Worm (Caenorhabditis elegans) whole organism, early embryonic: Measurements from ENCODE around the gene nrps-1.

Experiments used
- B0310.2 ChIP-seq: sonication (generic microtip); optimal IDR thresholded peaks from 2 replicates; lab custom pipeline; 2016; ENCODE audit warnings: mild to moderate bottlenecking, missing genetic modification characterization, missing compliant biosample characterization
- F13C5.2 ChIP-seq: sonication (generic microtip); optimal IDR thresholded peaks from 2 replicates; lab custom pipeline; 2017; ENCODE audit warnings: mild to moderate bottlenecking, missing genetic modification characterization, inconsistent platforms, missing compliant biosample characterization
- aly-1 ChIP-seq: sonication (generic microtip); optimal IDR thresholded peaks from 2 replicates; lab custom pipeline; 2016; ENCODE audit warnings: missing genetic modification characterization, missing compliant biosample characterization
- ama-1 ChIP-seq: fragments of 150-350 bp; optimal IDR thresholded peaks from 2 replicates; lab custom pipeline; 2014
- ceh-13 ChIP-seq: fragments of 200-800 bp; sonication (Bioruptor generic); optimal IDR thresholded peaks from 2 replicates; lab custom pipeline; 2018; ENCODE audit warnings: mild to moderate bottlenecking, missing genetic modification characterization, missing compliant biosample characterization
- ceh-36 ChIP-seq: sonication (generic microtip); optimal IDR thresholded peaks from 2 replicates; lab custom pipeline; 2016; ENCODE audit warnings: missing genetic modification characterization, inconsistent platforms, missing compliant biosample characterization
- ets-7 ChIP-seq: sonication (generic microtip); optimal IDR thresholded peaks from 2 replicates; lab custom pipeline; 2016; ENCODE audit warnings: missing genotype, missing genetic modification characterization, missing compliant biosample characterization
- flt-1 ChIP-seq: fragments of 200-800 bp; sonication (Bioruptor generic); IDR thresholded peaks from 2 replicates; pipeline ENCODE4 v1.3.6; 2022; ENCODE audit warnings: missing genetic modification characterization, missing compliant biosample characterization
- hmbx-1 ChIP-seq: sonication (generic microtip); optimal IDR thresholded peaks from 2 replicates; lab custom pipeline; 2016; ENCODE audit warnings: mild to moderate bottlenecking, missing genetic modification characterization, missing compliant biosample characterization
- hmg-4 ChIP-seq: fragments of 200-800 bp; sonication (Bioruptor generic); optimal IDR thresholded peaks from 2 replicates; lab custom pipeline; 2018; ENCODE audit warnings: mild to moderate bottlenecking, missing genetic modification characterization, missing compliant biosample characterization
- hnd-1 ChIP-seq: sonication (generic microtip); optimal IDR thresholded peaks from 2 replicates; lab custom pipeline; 2016; ENCODE audit warnings: missing genetic modification characterization, missing compliant biosample characterization
- pes-1 ChIP-seq: fragments of 200-800 bp; sonication (Bioruptor generic); IDR thresholded peaks from 2 replicates; pipeline ENCODE4 v1.3.6; 2022; ENCODE audit warnings: missing genetic modification reagents, missing genetic modification characterization, missing compliant biosample characterization
- scrt-1 ChIP-seq: fragments of 200-800 bp; sonication (Bioruptor generic); IDR thresholded peaks from 2 replicates; pipeline ENCODE4 v1.3.6; 2022; ENCODE audit warnings: missing genetic modification characterization, missing compliant biosample characterization
- sea-1 ChIP-seq: fragments of 200-800 bp; sonication (Bioruptor generic); conservative IDR thresholded peaks from 2 replicates; pipeline ENCODE4 v1.3.6; 2022; ENCODE audit warnings: missing genetic modification characterization, missing compliant biosample characterization
- tbx-11 ChIP-seq: fragments of 200-800 bp; sonication (Bioruptor generic); IDR thresholded peaks from 2 replicates; pipeline ENCODE4 v1.3.6; 2022; ENCODE audit warnings: missing genetic modification characterization, missing compliant biosample characterization
- tbx-37 ChIP-seq: fragments of 200-800 bp; sonication (Bioruptor generic); conservative IDR thresholded peaks from 2 replicates; pipeline ENCODE4 v1.3.6; 2022; ENCODE audit warnings: missing genetic modification reagents, missing genetic modification characterization, missing compliant biosample characterization
- tra-4 ChIP-seq: sonication (generic microtip); optimal IDR thresholded peaks from 2 replicates; lab custom pipeline; 2017; ENCODE audit warnings: missing genetic modification characterization, missing compliant biosample characterization

nrps-1 gene

DNA sequence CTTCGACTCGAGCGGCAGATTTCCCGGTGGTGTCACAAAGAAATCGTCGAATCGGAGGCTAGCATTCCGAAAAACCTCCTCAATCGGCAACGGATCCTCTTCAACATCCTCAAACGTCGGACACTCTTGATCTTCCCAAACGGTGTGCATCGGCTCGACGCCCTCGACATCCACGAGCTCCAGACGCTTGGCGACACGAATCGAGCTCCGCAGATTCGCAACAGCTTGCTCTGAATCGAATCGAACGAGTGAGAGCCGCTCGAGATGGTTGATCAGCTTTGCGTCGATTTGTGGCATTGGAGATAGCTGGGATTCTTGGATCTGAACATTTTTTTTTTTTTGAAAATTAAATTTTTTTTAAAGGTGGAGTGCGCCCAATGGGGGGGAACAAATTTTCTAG is 44.9 kb downstream of the nrps-1 start:
- TF ChIP-seq ama-1 (no peak), tra-4 (tag; lab: Kevin White, UChicago) (no peak), hmbx-1 (no peak), flt-1 (no peak), scrt-1 (GFP tag; lab: Robert Waterston, UW) (no peak), sea-1 (GFP tag; lab: Robert Waterston, UW) (no peak), ceh-36 (tag; lab: Kevin White, UChicago) (no peak), B0310.2 (no peak), ceh-13 (GFP tag; lab: Kevin White, UChicago) (no peak), ets-7 (tag; lab: Kevin White, UChicago) (no peak), F13C5.2 (tag; lab: Kevin White, UChicago) (no peak), hnd-1 (tag; lab: Kevin White, UChicago) (no peak), aly-1 (tag; lab: Kevin White, UChicago) (no peak), tbx-11 (GFP tag; lab: Robert Waterston, UW) (no peak)

DNA sequence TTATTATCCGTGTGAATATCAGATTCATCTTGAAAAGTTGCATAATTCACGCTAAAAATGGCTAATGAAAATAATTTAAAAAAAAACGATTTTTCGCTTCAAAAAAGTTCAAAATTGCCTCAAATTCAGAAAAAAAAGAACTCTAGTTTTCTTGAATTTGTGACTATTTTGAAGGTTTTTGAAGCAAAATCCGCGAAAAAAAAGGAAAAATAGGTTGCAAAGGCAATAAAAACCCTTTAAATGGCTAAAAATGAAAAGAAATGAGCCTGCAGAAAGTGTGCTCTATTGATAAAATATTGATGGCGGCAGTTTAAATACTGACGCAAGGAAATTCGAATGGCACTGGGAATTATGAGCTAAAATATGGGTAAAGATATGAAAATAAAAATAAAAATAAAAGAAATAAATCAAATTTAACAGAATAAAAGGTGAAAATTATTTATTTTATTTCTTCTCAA is 46.0 kb downstream of the nrps-1 start, which contains the start of gene Y66D12A.7:
TSS of gene Y66D12A.7 (minus strand) at position 51 of the 458 bp plus-strand sequence.
- TF ChIP-seq hmbx-1 (no peak), tbx-37 (GFP tag; lab: Robert Waterston, UW) (no peak), ama-1 (no peak), flt-1 (no peak), sea-1 (GFP tag; lab: Robert Waterston, UW) (no peak), scrt-1 (GFP tag; lab: Robert Waterston, UW) (no peak), hmg-4 (no peak), B0310.2 (no peak), tra-4 (tag; lab: Kevin White, UChicago) (no peak)

DNA sequence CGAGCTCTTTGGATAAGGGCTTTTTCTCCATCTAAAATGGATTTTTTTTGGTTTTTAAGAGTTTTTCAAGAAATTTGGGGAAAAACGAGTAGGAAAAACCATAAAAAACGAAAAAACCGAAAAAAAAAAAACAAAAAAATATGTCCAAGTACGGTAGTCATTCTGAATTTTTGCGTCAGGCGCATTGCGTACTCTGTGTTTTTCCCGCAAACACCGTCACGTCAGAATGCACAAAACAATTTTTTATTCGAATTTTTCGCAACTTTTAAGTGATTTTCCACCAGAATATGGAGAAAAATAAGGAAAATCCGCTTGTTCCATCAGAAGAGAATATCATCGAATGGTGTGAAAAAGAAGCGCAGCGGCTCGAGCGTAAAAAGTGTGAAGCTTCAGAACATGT is 46.9 kb downstream of the nrps-1 start, which contains the start of the genes Y66D12A.6 and ceh-92:
TSS of gene Y66D12A.6 (minus strand) at position 31 of the 400 bp plus-strand sequence.
TSS of gene ceh-92 (plus strand) at position 229 of the 400 bp plus-strand sequence.
- TF ChIP-seq aly-1 (tag; lab: Kevin White, UChicago) (no peak), pes-1 (no peak), hmg-4 (no peak), F13C5.2 (tag; lab: Kevin White, UChicago) (no peak), B0310.2 (no peak), ceh-13 (GFP tag; lab: Kevin White, UChicago) (no peak), tra-4 (tag; lab: Kevin White, UChicago) (no peak), ama-1 (no peak), hmbx-1 (no peak), ets-7 (tag; lab: Kevin White, UChicago) (no peak), flt-1 (no peak), sea-1 (GFP tag; lab: Robert Waterston, UW) (no peak), ceh-36 (tag; lab: Kevin White, UChicago) (no peak), tbx-11 (GFP tag; lab: Robert Waterston, UW) (no peak), scrt-1 (GFP tag; lab: Robert Waterston, UW) (no peak), tbx-37 (GFP tag; lab: Robert Waterston, UW) (no peak), hnd-1 (tag; lab: Kevin White, UChicago) (no peak)

DNA sequence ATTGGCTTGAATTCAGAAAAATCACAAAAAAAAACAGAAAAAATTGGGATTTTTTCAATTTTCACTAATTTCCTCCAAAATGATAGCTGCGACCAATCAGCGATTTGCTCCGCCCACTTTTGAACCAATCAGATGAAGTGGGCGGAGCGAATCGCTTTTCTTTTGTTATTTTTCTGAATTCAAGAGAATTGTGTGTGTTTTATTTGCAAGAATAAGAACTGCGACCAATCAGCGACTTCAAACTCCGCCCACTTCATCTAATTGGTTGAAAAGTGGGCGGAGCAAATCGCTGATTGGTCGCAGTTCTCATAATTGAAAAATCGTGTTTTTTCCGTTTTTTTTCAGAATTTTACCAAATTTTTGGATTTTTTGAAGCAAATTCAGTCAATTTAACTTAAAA is 48.1 kb downstream of the nrps-1 start:
- TF ChIP-seq ets-7 (tag; lab: Kevin White, UChicago) (no peak), ama-1 (no peak), tra-4 (tag; lab: Kevin White, UChicago) (no peak), pes-1 (no peak), hnd-1 (tag; lab: Kevin White, UChicago) (no peak), ceh-13 (GFP tag; lab: Kevin White, UChicago) (no peak), flt-1 (no peak), sea-1 (GFP tag; lab: Robert Waterston, UW) (no peak), tbx-11 (GFP tag; lab: Robert Waterston, UW) (no peak), hmg-4 (no peak), F13C5.2 (tag; lab: Kevin White, UChicago) (no peak)

DNA sequence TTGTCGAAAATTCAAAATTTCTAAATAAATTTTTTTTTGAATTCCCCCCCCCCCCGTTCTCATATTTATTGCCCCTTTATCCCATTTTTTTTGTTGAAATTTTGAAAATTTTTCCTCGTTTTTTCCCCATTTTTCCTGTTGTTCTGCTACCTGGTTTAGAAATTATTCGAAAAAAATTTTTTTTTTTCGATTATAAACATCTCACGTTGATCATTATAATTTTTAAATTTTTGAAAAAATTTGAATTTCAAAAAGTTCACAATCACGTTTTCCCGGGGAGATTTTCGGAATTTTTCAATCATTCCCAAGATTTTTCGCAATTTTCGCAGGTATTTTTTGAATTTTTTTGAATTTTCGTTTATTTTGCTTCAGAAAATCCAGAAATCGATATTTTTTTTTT is 54.4 kb downstream of the nrps-1 start, which contains the start of gene Y66D12A.3:
TSS of gene Y66D12A.3 (plus strand) at position 301 of the 400 bp plus-strand sequence.
- TF ChIP-seq ceh-13 (GFP tag; lab: Kevin White, UChicago) (no peak), B0310.2 (no peak), scrt-1 (GFP tag; lab: Robert Waterston, UW) (no peak), tra-4 (tag; lab: Kevin White, UChicago) (no peak), ama-1 (no peak), ceh-36 (tag; lab: Kevin White, UChicago) (no peak), ets-7 (tag; lab: Kevin White, UChicago) (no peak), hnd-1 (tag; lab: Kevin White, UChicago) (no peak), F13C5.2 (tag; lab: Kevin White, UChicago) (no peak), hmbx-1 (no peak), tbx-11 (GFP tag; lab: Robert Waterston, UW) (no peak), hmg-4 (no peak), flt-1 (no peak)

DNA sequence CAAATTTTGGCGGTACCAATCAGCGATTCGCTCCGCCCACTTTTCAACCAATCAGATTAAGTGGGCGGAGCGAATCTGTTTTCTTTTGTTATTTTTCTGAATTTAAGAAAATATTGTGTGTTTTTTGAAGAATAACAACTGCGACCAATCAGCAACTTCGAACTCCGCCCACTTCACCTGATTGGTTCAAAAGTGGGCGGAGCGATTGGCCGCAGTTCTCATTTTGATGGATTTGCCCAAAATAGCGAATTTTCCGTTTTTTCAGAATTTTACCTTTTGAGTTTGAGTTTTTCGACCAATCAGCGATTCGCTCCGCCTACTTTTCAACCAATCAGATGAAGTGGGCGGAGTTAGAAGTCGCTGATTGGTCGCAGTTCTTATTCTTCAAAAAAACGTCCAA is 54.8 kb downstream of the nrps-1 start:
- TF ChIP-seq ceh-13 (GFP tag; lab: Kevin White, UChicago): no peak
- TF ChIP-seq flt-1: no peak
- no peak for TF ChIP-seq scrt-1 (GFP tag; lab: Robert Waterston, UW)
- no peak for TF ChIP-seq ama-1
- no peak for TF ChIP-seq aly-1 (tag; lab: Kevin White, UChicago)
- no peak for TF ChIP-seq tra-4 (tag; lab: Kevin White, UChicago)
- no peak for TF ChIP-seq ceh-36 (tag; lab: Kevin White, UChicago)
- TF ChIP-seq sea-1 (GFP tag; lab: Robert Waterston, UW): no peak
- no peak for TF ChIP-seq F13C5.2 (tag; lab: Kevin White, UChicago)
- TF ChIP-seq B0310.2: no peak
- no peak for TF ChIP-seq pes-1
- no peak for TF ChIP-seq hnd-1 (tag; lab: Kevin White, UChicago)
- TF ChIP-seq tbx-37 (GFP tag; lab: Robert Waterston, UW): no peak
- no peak for TF ChIP-seq hmbx-1
- no peak for TF ChIP-seq ets-7 (tag; lab: Kevin White, UChicago)
- TF ChIP-seq hmg-4: no peak
- no peak for TF ChIP-seq tbx-11 (GFP tag; lab: Robert Waterston, UW)

DNA sequence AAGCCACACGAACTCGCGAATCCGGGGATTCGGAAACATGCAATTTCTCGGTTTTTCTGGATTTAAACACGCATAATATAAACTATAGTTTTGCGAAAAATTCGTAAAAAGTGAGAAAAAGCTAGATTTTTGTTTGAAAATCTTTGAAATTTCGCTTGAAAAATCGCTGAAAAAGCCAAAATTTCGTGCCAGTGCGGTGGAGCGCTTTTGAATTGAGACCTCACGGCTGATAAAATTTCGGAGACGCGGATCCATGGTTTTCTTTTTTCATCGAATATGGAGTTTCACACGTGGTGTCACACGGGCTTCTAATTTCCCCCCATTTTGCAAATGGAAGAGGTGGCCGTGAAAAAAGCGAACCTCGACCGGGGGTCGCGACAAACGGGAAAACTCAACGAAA is 55.8 kb downstream of the nrps-1 start:
- TF ChIP-seq flt-1 (no peak), tbx-37 (GFP tag; lab: Robert Waterston, UW) (no peak), tra-4 (tag; lab: Kevin White, UChicago) (no peak), ceh-36 (tag; lab: Kevin White, UChicago) (no peak), tbx-11 (GFP tag; lab: Robert Waterston, UW) (no peak), hmg-4 (no peak), ama-1 (no peak), ets-7 (tag; lab: Kevin White, UChicago) (no peak), hmbx-1 (no peak), F13C5.2 (tag; lab: Kevin White, UChicago) (no peak), pes-1 (no peak), sea-1 (GFP tag; lab: Robert Waterston, UW) (no peak), ceh-13 (GFP tag; lab: Kevin White, UChicago) (no peak), B0310.2 (no peak)
